Fruit fly (Drosophila melanogaster): Measurements from ENCODE around the gene Unc-115a.
A peak's percentile ranks its signal among the peaks of the same experiment; 100 is the strongest.

Unc-115a gene

dm6 chr3R:9705008-9705628 is at the start of gene Unc-115a (continued):
- TF ChIP-seq fkh (GFP tag; optimal IDR thresholded peaks at IDR 0.05) (peak; percentile 35), Sox102F (GFP tag; optimal IDR thresholded peaks at IDR 0.05) (no peak)

dm6 chr3R:9754487-9754886 is 49.3 kb upstream of the Unc-115a start, which contains the start of gene Tti1:
Tti1 (minus strand) TSS chr3R:9754686.
- TF ChIP-seq cyc (GFP tag; optimal IDR thresholded peaks at IDR 0.05) (no peak), spab (GFP tag; optimal IDR thresholded peaks at IDR 0.05) (no peak), Eip75B (GFP tag; optimal IDR thresholded peaks at IDR 0.05) (no peak), Blimp-1 (GFP tag; optimal IDR thresholded peaks at IDR 0.05) (no peak), CG6276 (GFP tag; optimal IDR thresholded peaks at IDR 0.05) (no peak), CG31627 (GFP tag; optimal IDR thresholded peaks at IDR 0.05) (no peak), CG10669 (GFP tag; optimal IDR thresholded peaks at IDR 0.05) (no peak), Sox15 (GFP tag; optimal IDR thresholded peaks at IDR 0.05) (no peak)

- no peak for TF ChIP-seq net (GFP tag; optimal IDR thresholded peaks at IDR 0.05)
- TF ChIP-seq CG11294 (GFP tag; IDR thresholded peaks at IDR 0.05): no peak
- TF ChIP-seq esn (GFP tag; optimal IDR thresholded peaks at IDR 0.05): no peak
- no peak for TF ChIP-seq Sox15 (GFP tag; optimal IDR thresholded peaks at IDR 0.05)
- TF ChIP-seq ss (GFP tag; optimal IDR thresholded peaks at IDR 0.05): no peak
- TF ChIP-seq achi (GFP tag; optimal IDR thresholded peaks at IDR 0.05): no peak
- no peak for TF ChIP-seq CG8119 (GFP tag; IDR thresholded peaks at IDR 0.05)
- TF ChIP-seq CG34406 (GFP tag; optimal IDR thresholded peaks at IDR 0.05): no peak
- TF ChIP-seq pdm3 (GFP tag; optimal IDR thresholded peaks at IDR 0.05): no peak
- no peak for TF ChIP-seq acj6 (GFP tag; optimal IDR thresholded peaks at IDR 0.05)
- no peak for TF ChIP-seq CG10669 (GFP tag; optimal IDR thresholded peaks at IDR 0.05)
- no peak for TF ChIP-seq cyc (GFP tag; optimal IDR thresholded peaks at IDR 0.05)
Measured at dm6 chr3R:9747900-9748663, 42.9 kb upstream of the Unc-115a start.

- TF ChIP-seq salr (GFP tag; optimal IDR thresholded peaks at IDR 0.05): no peak
- no peak for TF ChIP-seq CG3032 (tag; optimal IDR thresholded peaks at IDR 0.05)
- no peak for TF ChIP-seq Sox102F (GFP tag; optimal IDR thresholded peaks at IDR 0.05)
- TF ChIP-seq CG8119 (GFP tag; IDR thresholded peaks at IDR 0.05): no peak
- TF ChIP-seq Lpt (GFP tag; optimal IDR thresholded peaks at IDR 0.05): no peak
- TF ChIP-seq Eip93F (GFP tag; optimal IDR thresholded peaks at IDR 0.05): no peak
- no peak for TF ChIP-seq Blimp-1 (GFP tag; optimal IDR thresholded peaks at IDR 0.05)
- no peak for TF ChIP-seq CG6792 (GFP tag; optimal IDR thresholded peaks at IDR 0.05)
- no peak for TF ChIP-seq spab (GFP tag; optimal IDR thresholded peaks at IDR 0.05)
- TF ChIP-seq acj6 (GFP tag; optimal IDR thresholded peaks at IDR 0.05): no peak
Measured at dm6 chr3R:9747875-9747899, 42.5 kb upstream of the Unc-115a start, which contains the start of gene PpD3. PpD3 (plus strand) TSS chr3R:9747875.

dm6 chr3R:9747272-9747874 is 42.2 kb upstream of the Unc-115a start, which contains the start of gene CG12948:
CG12948 (minus strand) TSS chr3R:9747744.
- TF ChIP-seq Lpt (GFP tag; optimal IDR thresholded peaks at IDR 0.05) (peak; percentile 51), Sox14 (GFP tag; optimal IDR thresholded peaks at IDR 0.05) (no peak), Eip93F (GFP tag; optimal IDR thresholded peaks at IDR 0.05) (peak; percentile 39), dac (GFP tag; optimal IDR thresholded peaks at IDR 0.05) (no peak), CG9139 (GFP tag; optimal IDR thresholded peaks at IDR 0.05) (no peak), CG11902 (GFP tag; optimal IDR thresholded peaks at IDR 0.05) (no peak), Hr38 (GFP tag; optimal IDR thresholded peaks at IDR 0.05) (no peak), pdm3 (GFP tag; optimal IDR thresholded peaks at IDR 0.05) (no peak), esn (GFP tag; optimal IDR thresholded peaks at IDR 0.05) (peak; percentile 80), cyc (GFP tag; optimal IDR thresholded peaks at IDR 0.05) (no peak), vri (GFP tag; optimal IDR thresholded peaks at IDR 0.05) (no peak), CG3919 (GFP tag; optimal IDR thresholded peaks at IDR 0.05) (no peak), Gug (GFP tag; IDR thresholded peaks at IDR 0.05) (0 out of 2 replicates have a peak, but pooled peaks have one; percentile 14), Eip75B (GFP tag; optimal IDR thresholded peaks at IDR 0.05) (no peak), CG6854 (GFP tag; optimal IDR thresholded peaks at IDR 0.05) (peak; percentile 69), CG10631 (GFP tag; optimal IDR thresholded peaks at IDR 0.05) (no peak), lz (GFP tag; optimal IDR thresholded peaks at IDR 0.05) (peak; percentile 67), fkh (GFP tag; optimal IDR thresholded peaks at IDR 0.05) (no peak), Eip78C (GFP tag) (peak; percentile 86), Sox102F (GFP tag; optimal IDR thresholded peaks at IDR 0.05) (no peak), CG31627 (GFP tag; optimal IDR thresholded peaks at IDR 0.05) (peak; percentile 60), CG3032 (tag; optimal IDR thresholded peaks at IDR 0.05) (peak; percentile 64), CG8319 (GFP tag; optimal IDR thresholded peaks at IDR 0.05) (no peak), CG1621 (tag; optimal IDR thresholded peaks at IDR 0.05) (peak; percentile 50), eg (GFP tag; IDR thresholded peaks at IDR 0.05) (peak; percentile 47; the same call in 2 of the 3 replicates), CG6792 (GFP tag; optimal IDR thresholded peaks at IDR 0.05) (peak; percentile 49), CG8119 (GFP tag; IDR thresholded peaks at IDR 0.05) (peak; percentile 48; the same call in 1 of the 3 replicates), Ets21C (GFP tag; optimal IDR thresholded peaks at IDR 0.05) (no peak), ss (GFP tag; optimal IDR thresholded peaks at IDR 0.05) (no peak)

All from whole organism, prepupa.